Worm (Caenorhabditis elegans) whole organism, mixed stage, embryonic: ENCODE data around the gene R07B7.9.

Experiments used
- M03D4.4 ChIP-seq: sonication (generic microtip); optimal IDR thresholded peaks from 2 replicates; lab custom pipeline; 2017; ENCODE audit warnings: mild to moderate bottlenecking, missing genetic modification characterization, missing compliant biosample characterization
- bed-3 ChIP-seq: fragments of 200-800 bp; sonication (Bioruptor generic); optimal IDR thresholded peaks from 3 replicates; lab custom pipeline; 2018; ENCODE audit warnings: mild to moderate bottlenecking, missing genetic modification characterization, moderate library complexity, missing compliant biosample characterization
- blmp-1 ChIP-seq: fragments of 150-350 bp; optimal IDR thresholded peaks from 2 replicates; lab custom pipeline; 2014; ENCODE audit warnings: missing biosample characterization, missing genetic modification characterization
- ceh-39 ChIP-seq: fragments of 150-350 bp; optimal IDR thresholded peaks from 2 replicates; lab custom pipeline; 2014; ENCODE audit warnings: missing biosample characterization, missing genetic modification characterization
- ces-1 ChIP-seq: fragments of 150-350 bp; optimal IDR thresholded peaks from 2 replicates; lab custom pipeline; 2014; ENCODE audit warnings: missing biosample characterization, missing genetic modification reagents, missing genetic modification characterization
- cnd-1 ChIP-seq: fragments of 200-800 bp; sonication (Bioruptor generic); optimal IDR thresholded peaks from 2 replicates; lab custom pipeline; 2018; ENCODE audit warnings: mild to moderate bottlenecking, missing genetic modification characterization, missing compliant biosample characterization
- elt-1 ChIP-seq: sonication (generic microtip); optimal IDR thresholded peaks from 2 replicates; lab custom pipeline; 2017; ENCODE audit warnings: missing genetic modification characterization, mild to moderate bottlenecking, missing compliant biosample characterization, antibody characterized with exemption, moderate library complexity, borderline replicate concordance; ENCODE audit not compliant: insufficient read depth
- elt-3 ChIP-seq: fragments of 150-350 bp; optimal IDR thresholded peaks from 2 replicates; lab custom pipeline; 2014; ENCODE audit warnings: missing biosample characterization, missing genetic modification characterization
- flh-1 ChIP-seq: fragments of 200-800 bp; sonication (Bioruptor generic); optimal IDR thresholded peaks from 2 replicates; lab custom pipeline; 2018; ENCODE audit warnings: mild to moderate bottlenecking, missing genetic modification characterization, moderate library complexity, missing compliant biosample characterization
- ham-2 ChIP-seq: fragments of 200-800 bp; sonication (Bioruptor generic); optimal IDR thresholded peaks from 2 replicates; lab custom pipeline; 2018; ENCODE audit warnings: mild to moderate bottlenecking, missing genetic modification characterization, missing compliant biosample characterization
- hlh-1 ChIP-seq: fragments of 150-350 bp; optimal IDR thresholded peaks from 2 replicates; lab custom pipeline; 2014; ENCODE audit warnings: missing biosample characterization, missing genetic modification reagents, missing genetic modification characterization
- lin-13 ChIP-seq: fragments of 150-350 bp; optimal IDR thresholded peaks from 2 replicates; lab custom pipeline; 2014; ENCODE audit warnings: missing biosample characterization, missing genetic modification characterization
- lin-32 ChIP-seq: fragments of 200-800 bp; sonication (Bioruptor generic); optimal IDR thresholded peaks from 2 replicates; lab custom pipeline; 2018; ENCODE audit warnings: mild to moderate bottlenecking, missing genetic modification characterization, missing compliant biosample characterization
- lsy-2 ChIP-seq: fragments of 150-350 bp; optimal IDR thresholded peaks from 2 replicates; lab custom pipeline; 2014; ENCODE audit warnings: missing biosample characterization, missing genetic modification characterization
- mab-5 ChIP-seq: fragments of 150-350 bp; optimal IDR thresholded peaks from 2 replicates; lab custom pipeline; 2014; ENCODE audit warnings: missing biosample characterization, missing genetic modification characterization
- mep-1 ChIP-seq: fragments of 150-350 bp; optimal IDR thresholded peaks from 2 replicates; lab custom pipeline; 2017; ENCODE audit warnings: missing biosample characterization, missing genetic modification reagents, missing genetic modification characterization, inconsistent platforms
- mls-2 ChIP-seq: sonication (generic microtip); optimal IDR thresholded peaks from 2 replicates; lab custom pipeline; 2016; ENCODE audit warnings: mild to moderate bottlenecking, missing genetic modification characterization, moderate library complexity, missing compliant biosample characterization
- nhr-2 ChIP-seq: fragments of 150-350 bp; optimal IDR thresholded peaks from 2 replicates; lab custom pipeline; 2014; ENCODE audit warnings: missing biosample characterization, missing genetic modification characterization
- nhr-237 ChIP-seq: fragments of 150-350 bp; optimal IDR thresholded peaks from 2 replicates; lab custom pipeline; 2014; ENCODE audit warnings: missing biosample characterization, missing genetic modification characterization
- nhr-28 ChIP-seq: fragments of 150-350 bp; optimal IDR thresholded peaks from 2 replicates; lab custom pipeline; 2014; ENCODE audit warnings: missing biosample characterization, missing genetic modification characterization
- nhr-76 ChIP-seq: sonication (generic microtip); optimal IDR thresholded peaks from 2 replicates; lab custom pipeline; 2017; ENCODE audit warnings: missing biosample characterization, missing genetic modification characterization
- pha-4 ChIP-seq: fragments of 150-350 bp; optimal IDR thresholded peaks from 2 replicates; lab custom pipeline; 2018; ENCODE audit warnings: missing biosample characterization, missing genetic modification reagents, missing genetic modification characterization
- sem-2 ChIP-seq: fragments of 200-800 bp; sonication (Bioruptor generic); optimal IDR thresholded peaks from 2 replicates; lab custom pipeline; 2018; ENCODE audit warnings: mild to moderate bottlenecking, missing genetic modification characterization, missing compliant biosample characterization
- snpc-4 ChIP-seq: fragments of 150-350 bp; optimal IDR thresholded peaks from 2 replicates; lab custom pipeline; 2014; ENCODE audit warnings: missing biosample characterization, missing genetic modification characterization
- sptf-1 ChIP-seq: sonication (generic microtip); optimal IDR thresholded peaks from 2 replicates; lab custom pipeline; 2017; ENCODE audit warnings: mild to moderate bottlenecking, missing genetic modification characterization, moderate library complexity, missing compliant biosample characterization
- tbx-8 ChIP-seq: fragments of 200-800 bp; sonication (Bioruptor generic); optimal IDR thresholded peaks from 2 replicates; lab custom pipeline; 2018; ENCODE audit warnings: mild to moderate bottlenecking, missing genetic modification characterization, moderate library complexity, missing compliant biosample characterization
- unc-120 ChIP-seq: sonication (generic microtip); optimal IDR thresholded peaks from 2 replicates; lab custom pipeline; 2017; ENCODE audit warnings: missing genetic modification characterization, missing compliant biosample characterization; ENCODE audit not compliant: poor library complexity, severe bottlenecking
- unc-39 ChIP-seq: fragments of 150-350 bp; optimal IDR thresholded peaks from 2 replicates; lab custom pipeline; 2014; ENCODE audit warnings: missing biosample characterization, missing genetic modification characterization
- unc-62 ChIP-seq: fragments of 150-350 bp; optimal IDR thresholded peaks from 2 replicates; lab custom pipeline; 2014; ENCODE audit warnings: missing biosample characterization, missing genetic modification reagents, missing genetic modification characterization
- zip-8 ChIP-seq: fragments of 150-350 bp; optimal IDR thresholded peaks from 2 replicates; lab custom pipeline; 2014; ENCODE audit warnings: missing biosample characterization, missing genetic modification characterization
- ztf-11 ChIP-seq: fragments of 150-350 bp; optimal IDR thresholded peaks from 2 replicates; lab custom pipeline; 2014; ENCODE audit warnings: missing biosample characterization, missing genetic modification characterization

The R07B7.9 gene

ce11 chrV:12068437-12068836, 11.7 kb downstream of the R07B7.9 start, which contains the start of gene kmo-2:
Gene kmo-2, minus strand, starts transcription at chrV:12068537.
- no peak for TF ChIP-seq lin-32 (GFP tag; lab: Kevin White, UChicago)
- no peak for TF ChIP-seq snpc-4
- TF ChIP-seq mep-1 (tag; lab: Kevin White, UChicago): no peak
- no peak for TF ChIP-seq tbx-8
- no peak for TF ChIP-seq unc-120
- TF ChIP-seq M03D4.4 (tag; lab: Kevin White, UChicago): no peak
- no peak for TF ChIP-seq nhr-2
- no peak for TF ChIP-seq mab-5 (tag; lab: Kevin White, UChicago)
- no peak for TF ChIP-seq unc-39 (tag; lab: Kevin White, UChicago)
- TF ChIP-seq flh-1 (GFP tag; lab: Kevin White, UChicago): no peak
- no peak for TF ChIP-seq elt-3 (tag; lab: Kevin White, UChicago)
- no peak for TF ChIP-seq lin-13 (tag; lab: Kevin White, UChicago)
- TF ChIP-seq elt-1 (tag; lab: Kevin White, UChicago): no peak

- TF ChIP-seq sptf-1: peak; percentile 5
- no peak for TF ChIP-seq elt-1 (tag; lab: Kevin White, UChicago)
- peak; percentile 69 for TF ChIP-seq lsy-2
- no peak for TF ChIP-seq lin-13 (tag; lab: Kevin White, UChicago)
Measured at ce11 chrV:12065859-12066258, 14.3 kb downstream of the R07B7.9 start.

ce11 chrV:12065369-12065768, 14.8 kb downstream of the R07B7.9 start, which contains the start of gene pqn-53:
Gene pqn-53, minus strand, starts transcription at chrV:12065391.
- TF ChIP-seq ceh-39 (peak; percentile 69), nhr-28 (no peak), ces-1 (peak; percentile 19), pha-4 (no peak), hlh-1 (peak; percentile 43)
- TF ChIP-seq, all 35 proteins: peak for 3

- TF ChIP-seq cnd-1 (tag; lab: Kevin White, UChicago) (no peak), nhr-2 (no peak), nhr-28 (no peak), ceh-39 (no peak), nhr-237 (no peak), snpc-4 (no peak), blmp-1 (tag; lab: Kevin White, UChicago) (no peak), unc-120 (no peak), bed-3 (GFP tag; lab: Kevin White, UChicago) (no peak), unc-62 (GFP tag; lab: Kevin White, UChicago) (no peak), tbx-8 (no peak), elt-3 (tag; lab: Kevin White, UChicago) (no peak)
Measured at ce11 chrV:12063036-12063435, 17.1 kb downstream of the R07B7.9 start, which contains the start of gene clh-6. Gene clh-6, minus strand, starts transcription at chrV:12063368.

ce11 chrV:12059719-12060118, 20.5 kb downstream of the R07B7.9 start, which contains the start of gene R07B7.2:
Gene R07B7.2, minus strand, starts transcription at chrV:12059753.
- TF ChIP-seq zip-8 (tag; lab: Kevin White, UChicago) (peak; percentile 75), mls-2 (tag; lab: Kevin White, UChicago) (no peak), snpc-4 (no peak), ztf-11 (tag; lab: Kevin White, UChicago) (no peak), nhr-76 (tag; lab: Kevin White, UChicago) (no peak)

ce11 chrV:12053598-12053997, 26.6 kb downstream of the R07B7.9 start, which contains the start of gene F10C2.7:
Gene F10C2.7, plus strand, starts transcription at chrV:12053898.
- TF ChIP-seq sem-2 (GFP tag; lab: Kevin White, UChicago) (no peak), sptf-1 (no peak), ham-2 (GFP tag; lab: Kevin White, UChicago) (no peak), lin-13 (tag; lab: Kevin White, UChicago) (no peak), ceh-39 (no peak), ces-1 (no peak), ztf-11 (tag; lab: Kevin White, UChicago) (no peak), elt-1 (tag; lab: Kevin White, UChicago) (no peak), tbx-8 (no peak), snpc-4 (no peak)
